Fruit fly (Drosophila melanogaster) Kc167 (cell line): ENCODE results near the gene Ir94a.

ENCODE experiments used
- Myc ChIP-seq: fragments of >200 bp; optimal IDR thresholded peaks from 2 replicates; lab custom pipeline; 2017; ENCODE audit warnings: missing external identifiers
- Sin3A ChIP-seq: fragments of >200 bp; optimal IDR thresholded peaks from 2 replicates; lab custom pipeline; 2018; ENCODE audit warnings: missing external identifiers
- h ChIP-seq: fragments of >200 bp; optimal IDR thresholded peaks from 3 replicates; lab custom pipeline; 2018; ENCODE audit warnings: missing external identifiers
- insv ChIP-seq: fragments of >200 bp; optimal IDR thresholded peaks from 3 replicates; lab custom pipeline; 2018; ENCODE audit warnings: missing external identifiers
- psq ChIP-seq: fragments of >200 bp; optimal IDR thresholded peaks from 2 replicates; lab custom pipeline; 2017; ENCODE audit warnings: missing external identifiers
- ttk ChIP-seq: sonication (Bioruptor generic); optimal IDR thresholded peaks from 2 replicates; lab custom pipeline; 2017; ENCODE audit warnings: missing external identifiers

dm6 chr3R:22161613-22162409, 48.6 kb downstream of the Ir94a start:
- TF ChIP-seq Myc (lab: Kevin White, UChicago): no peak
- no peak for TF ChIP-seq Sin3A (lab: Kevin White, UChicago)
- no peak for TF ChIP-seq ttk (lab: Kevin White, UChicago)
- TF ChIP-seq h: no peak
- TF ChIP-seq psq (lab: Kevin White, UChicago): no peak
- no peak for TF ChIP-seq insv (lab: Kevin White, UChicago)
